Fruit fly (Drosophila melanogaster) whole organism, embryonic: ENCODE results near the gene Decay.

Experiments
- CG1024 ChIP-seq: fragments of 200-800 bp; sonication (Bioruptor generic); IDR thresholded peaks from 2 replicates; pipeline ENCODE4 v1.3.6; 2022; ENCODE audit warnings: missing biosample characterization, missing genetic modification characterization
- CG10565 ChIP-seq: fragments of 200-800 bp; sonication (Bioruptor generic); optimal IDR thresholded peaks from 3 replicates; lab custom pipeline; 2016; ENCODE audit warnings: missing biosample characterization, mild to moderate bottlenecking, missing genetic modification characterization
- CG12104 ChIP-seq: fragments of 200-800 bp; sonication (Bioruptor generic); optimal IDR thresholded peaks from 3 replicates; lab custom pipeline; 2016; ENCODE audit warnings: missing biosample characterization, missing genetic modification characterization
- CG12659 ChIP-seq: fragments of 200-800 bp; sonication (Bioruptor generic); optimal IDR thresholded peaks from 3 replicates; lab custom pipeline; 2017; ENCODE audit warnings: mild to moderate bottlenecking, missing biosample characterization, missing genetic modification reagents, missing genetic modification characterization
- CG13296 ChIP-seq: fragments of 200-800 bp; sonication (Bioruptor generic); optimal IDR thresholded peaks from 3 replicates; lab custom pipeline; 2018; ENCODE audit warnings: missing biosample characterization, mild to moderate bottlenecking, missing genetic modification characterization
- CG13624 ChIP-seq: fragments of 200-800 bp; sonication (Bioruptor generic); optimal IDR thresholded peaks from 2 replicates; lab custom pipeline; 2016; ENCODE audit warnings: missing biosample characterization, missing genetic modification characterization
- CG14014 ChIP-seq: fragments of 200-800 bp; sonication (Bioruptor generic); IDR thresholded peaks from 2 replicates; pipeline ENCODE4 v1.3.6; 2022; ENCODE audit warnings: missing biosample characterization, missing genetic modification characterization
- CG14860 ChIP-seq: fragments of 200-800 bp; sonication (Bioruptor generic); IDR thresholded peaks from 3 replicates; pipeline ENCODE4 v1.3.6; 2022; ENCODE audit warnings: missing biosample characterization, missing genetic modification characterization; ENCODE audit not compliant: partially characterized antibody
- CG17186 ChIP-seq: fragments of 200-800 bp; sonication (Bioruptor generic); optimal IDR thresholded peaks from 3 replicates; lab custom pipeline; 2017; ENCODE audit warnings: missing biosample characterization, missing genetic modification reagents, missing genetic modification characterization
- CG17328 ChIP-seq: fragments of 200-800 bp; sonication (Bioruptor generic); IDR thresholded peaks from 2 replicates; pipeline ENCODE4 v1.3.6; 2022; ENCODE audit warnings: missing biosample characterization, missing genetic modification characterization
- CG17612 ChIP-seq: fragments of 200-800 bp; sonication (Bioruptor generic); IDR thresholded peaks from 2 replicates; pipeline ENCODE4 v1.3.6; 2022; ENCODE audit warnings: missing biosample characterization, missing genetic modification characterization
- CG1792 ChIP-seq: fragments of 200-800 bp; sonication (Bioruptor generic); optimal IDR thresholded peaks from 2 replicates; lab custom pipeline; 2016; ENCODE audit warnings: missing biosample characterization, missing genetic modification characterization
- CG2120 ChIP-seq: fragments of 200-800 bp; sonication (Bioruptor generic); optimal IDR thresholded peaks from 3 replicates; lab custom pipeline; 2016; ENCODE audit warnings: missing biosample characterization, missing genetic modification characterization
- CG2199 ChIP-seq: fragments of 200-800 bp; sonication (Bioruptor generic); IDR thresholded peaks from 3 replicates; pipeline ENCODE4 v1.3.6; 2022; ENCODE audit warnings: missing biosample characterization, missing genetic modification characterization
- CG3838 ChIP-seq: fragments of 200-800 bp; sonication (Bioruptor generic); optimal IDR thresholded peaks from 3 replicates; lab custom pipeline; 2016; ENCODE audit warnings: missing biosample characterization, missing genetic modification characterization
- CG4360 ChIP-seq: fragments of 200-800 bp; sonication (Bioruptor generic); IDR thresholded peaks from 2 replicates; pipeline ENCODE4 v1.3.6; 2022; ENCODE audit warnings: missing biosample characterization, missing genetic modification characterization
- CG6813 ChIP-seq: fragments of 200-800 bp; sonication (Bioruptor generic); optimal IDR thresholded peaks from 2 replicates; lab custom pipeline; 2017; ENCODE audit warnings: missing biosample characterization, missing genetic modification characterization, mild to moderate bottlenecking, moderate library complexity, missing genetic modification reagents
- CG9797 ChIP-seq: fragments of 200-800 bp; sonication (Bioruptor generic); optimal IDR thresholded peaks from 3 replicates; lab custom pipeline; 2018; ENCODE audit warnings: missing biosample characterization, mild to moderate bottlenecking, missing genetic modification characterization
- CHES-1-like ChIP-seq: fragments of 200-800 bp; sonication (Bioruptor generic); optimal IDR thresholded peaks from 2 replicates; lab custom pipeline; 2016; ENCODE audit warnings: missing biosample characterization, missing genetic modification characterization
- Camta ChIP-seq: fragments of 200-800 bp; sonication (Bioruptor generic); optimal IDR thresholded peaks from 2 replicates; lab custom pipeline; 2016; ENCODE audit warnings: missing biosample characterization, missing genetic modification characterization
- Dbx ChIP-seq: fragments of 200-800 bp; sonication (Bioruptor generic); IDR thresholded peaks from 3 replicates; pipeline ENCODE4 v1.3.6; 2022; ENCODE audit warnings: missing biosample characterization, missing genetic modification characterization
- Dref ChIP-seq: fragments of 200-800 bp; sonication (Bioruptor generic); IDR thresholded peaks from 2 replicates; pipeline ENCODE4 v1.3.6; 2022; ENCODE audit warnings: missing biosample characterization, missing genetic modification characterization
- Elba2 ChIP-seq: fragments of 200-800 bp; sonication (Bioruptor generic); optimal IDR thresholded peaks from 3 replicates; lab custom pipeline; 2016; ENCODE audit warnings: missing biosample characterization, missing genetic modification characterization
- Gsc ChIP-seq: fragments of 200-800 bp; sonication (Bioruptor generic); IDR thresholded peaks from 2 replicates; pipeline ENCODE4 v1.3.6; 2022; ENCODE audit warnings: missing biosample characterization, missing genetic modification characterization
- HHEX ChIP-seq: fragments of 200-800 bp; sonication (Bioruptor generic); optimal IDR thresholded peaks from 3 replicates; lab custom pipeline; 2017; ENCODE audit warnings: missing biosample characterization, mild to moderate bottlenecking, missing genetic modification characterization, missing genetic modification reagents
- Hmr ChIP-seq: fragments of 200-800 bp; sonication (Bioruptor generic); optimal IDR thresholded peaks from 3 replicates; lab custom pipeline; 2017; ENCODE audit warnings: mild to moderate bottlenecking, missing biosample characterization, missing genetic modification reagents, missing genetic modification characterization
- Kr ChIP-seq: fragments of 200-800 bp; sonication (Bioruptor generic); optimal IDR thresholded peaks from 2 replicates; lab custom pipeline; 2017; ENCODE audit warnings: missing biosample characterization, mild to moderate bottlenecking, missing genetic modification characterization
- NC2β ChIP-seq: fragments of 200-800 bp; sonication (Bioruptor generic); optimal IDR thresholded peaks from 2 replicates; lab custom pipeline; 2016; ENCODE audit warnings: missing biosample characterization, missing genetic modification characterization
- Spps ChIP-seq: fragments of 200-800 bp; sonication (Bioruptor generic); optimal IDR thresholded peaks from 2 replicates; lab custom pipeline; 2018; ENCODE audit warnings: missing biosample characterization, mild to moderate bottlenecking, missing genetic modification characterization
- Stat92E ChIP-seq, 3 experiments: fragments of >200 bp in 2 of 3; fragments of 200-800 bp in 1 of 3; sonication (Bioruptor generic) in 1 of 3; optimal IDR thresholded peaks; 2 replicates each; lab custom pipeline; 2017 to 2019; ENCODE audit warnings: missing biosample characterization in 3 of 3, missing genetic modification characterization in 3 of 3, mild to moderate bottlenecking in 1 of 3, moderate library complexity in 1 of 3
- aop ChIP-seq: fragments of 200-800 bp; sonication (Bioruptor generic); IDR thresholded peaks from 2 replicates; pipeline ENCODE4 v1.3.6; 2022; ENCODE audit warnings: missing biosample characterization, missing genetic modification characterization
- cg ChIP-seq: fragments of 200-800 bp; sonication (Bioruptor generic); optimal IDR thresholded peaks from 3 replicates; lab custom pipeline; 2019; ENCODE audit warnings: missing biosample characterization, mild to moderate bottlenecking, missing genetic modification characterization, moderate library complexity
- fu2 ChIP-seq: fragments of 200-800 bp; sonication (Bioruptor generic); optimal IDR thresholded peaks from 2 replicates; lab custom pipeline; 2016; ENCODE audit warnings: missing biosample characterization, missing genetic modification characterization
- gro ChIP-seq: fragments of 200-800 bp; sonication (Bioruptor generic); optimal IDR thresholded peaks from 2 replicates; lab custom pipeline; 2016; ENCODE audit warnings: missing biosample characterization, missing genetic modification characterization
- gsb-n ChIP-seq: fragments of 200-800 bp; sonication (Bioruptor generic); optimal IDR thresholded peaks from 3 replicates; lab custom pipeline; 2018; ENCODE audit warnings: missing biosample characterization, mild to moderate bottlenecking, missing genetic modification characterization
- hkb ChIP-seq, 2 experiments: fragments of 200-800 bp in 1 of 2; fragments of >200 bp in 1 of 2; sonication (Bioruptor generic) in 1 of 2; IDR thresholded peaks in 1 of 2; optimal IDR thresholded peaks in 1 of 2; 2 replicates each; pipeline versions ENCODE4 v1.3.6 to Lab custom; 2017 to 2022; ENCODE audit warnings: missing biosample characterization in 1 of 2, missing genetic modification characterization in 1 of 2
- jumu ChIP-seq: fragments of 200-800 bp; sonication (Bioruptor generic); optimal IDR thresholded peaks from 3 replicates; lab custom pipeline; 2016; ENCODE audit warnings: missing biosample characterization, missing genetic modification characterization
- lov ChIP-seq, 2 experiments: fragments of 200-800 bp in 1 of 2; fragments of >200 bp in 1 of 2; sonication (Bioruptor generic) in 1 of 2; IDR thresholded peaks in 1 of 2; optimal IDR thresholded peaks in 1 of 2; 2 replicates in 1 of 2; 3 replicates in 1 of 2; pipeline versions ENCODE4 v1.3.6 to Lab custom; 2017 to 2022; ENCODE audit warnings: missing biosample characterization in 1 of 2, missing genetic modification characterization in 1 of 2
- maf-S ChIP-seq: fragments of 200-800 bp; sonication (Bioruptor generic); optimal IDR thresholded peaks from 2 replicates; lab custom pipeline; 2016; ENCODE audit warnings: missing biosample characterization, missing genetic modification characterization
- pan ChIP-seq, 4 experiments: fragments of >200 bp in 3 of 4; fragments of 200-800 bp in 1 of 4; sonication (Bioruptor generic) in 1 of 4; optimal IDR thresholded peaks in 3 of 4; IDR thresholded peaks in 1 of 4; 2 replicates each; pipeline versions ENCODE4 v1.3.6 to Lab custom; 2017 to 2022; ENCODE audit warnings: missing biosample characterization in 2 of 4, missing genetic modification characterization in 2 of 4, mixed read lengths in 1 of 4
- pfk ChIP-seq: fragments of 200-800 bp; sonication (Bioruptor generic); optimal IDR thresholded peaks from 2 replicates; lab custom pipeline; 2018; ENCODE audit warnings: missing biosample characterization, mild to moderate bottlenecking, missing genetic modification characterization, moderate library complexity
- phol ChIP-seq: fragments of 200-800 bp; sonication (Bioruptor generic); optimal IDR thresholded peaks from 3 replicates; lab custom pipeline; 2018; ENCODE audit warnings: missing biosample characterization, mild to moderate bottlenecking, missing genetic modification characterization, moderate library complexity
- repo ChIP-seq: fragments of 200-800 bp; sonication (Bioruptor generic); optimal IDR thresholded peaks from 2 replicates; lab custom pipeline; 2016; ENCODE audit warnings: missing biosample characterization, missing genetic modification characterization
- seq ChIP-seq: fragments of 200-800 bp; sonication (Bioruptor generic); IDR thresholded peaks from 2 replicates; pipeline ENCODE4 v1.3.6; 2022; ENCODE audit warnings: missing biosample characterization, missing genetic modification characterization
- sr ChIP-seq: fragments of 200-800 bp; sonication (Bioruptor generic); IDR thresholded peaks from 3 replicates; pipeline ENCODE4 v1.3.6; 2022; ENCODE audit warnings: missing biosample characterization, missing genetic modification characterization
- tup ChIP-seq: fragments of 200-800 bp; sonication (Bioruptor generic); optimal IDR thresholded peaks from 2 replicates; lab custom pipeline; 2016; ENCODE audit warnings: missing biosample characterization, mild to moderate bottlenecking, missing genetic modification characterization, moderate library complexity
- unpg ChIP-seq: fragments of 200-800 bp; sonication (Bioruptor generic); optimal IDR thresholded peaks from 3 replicates; lab custom pipeline; 2018; ENCODE audit warnings: missing biosample characterization, mild to moderate bottlenecking, missing genetic modification characterization, moderate library complexity

The Decay gene

DNA sequence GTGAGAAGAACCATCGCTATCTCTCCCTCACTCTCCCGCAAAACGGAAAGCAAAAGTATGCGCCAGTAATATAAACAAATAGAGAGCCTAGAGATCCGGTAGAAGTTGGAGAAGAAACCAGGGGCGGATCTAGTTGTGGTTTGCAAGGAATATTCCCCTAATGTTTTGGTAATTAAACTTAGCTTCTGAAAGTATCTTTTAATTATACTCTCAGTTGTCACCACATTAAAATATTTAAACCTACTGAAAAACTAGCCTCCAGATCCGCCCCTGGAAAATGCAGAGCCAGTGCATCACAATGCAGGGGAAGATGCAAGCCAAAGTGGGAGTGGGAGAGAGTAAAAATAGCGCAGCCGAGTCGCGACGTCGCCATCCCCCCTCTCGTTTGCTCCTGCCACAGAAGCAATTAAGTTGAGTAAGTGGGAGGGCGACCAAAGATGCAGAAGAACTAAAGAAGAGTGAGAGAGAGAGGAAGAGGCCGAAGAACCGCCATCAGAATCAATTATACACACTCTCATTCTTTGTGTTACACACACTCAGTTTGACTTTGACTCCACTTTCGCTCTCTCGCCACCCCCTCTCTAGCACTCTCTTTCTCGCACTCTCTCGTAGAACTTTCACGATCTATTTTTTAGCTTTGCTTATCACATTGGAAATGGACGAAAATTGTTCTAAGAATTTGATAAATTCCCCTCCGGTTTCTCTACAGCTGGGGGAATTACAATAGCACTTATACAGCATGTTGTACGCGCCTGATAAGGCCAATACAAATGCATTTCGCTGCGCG lies 51.5 kb downstream of the Decay start:
- TF ChIP-seq Elba2 (peak; percentile 31), CG9797 (GFP tag; lab: Kevin White, UChicago) (peak; percentile 44), CG6813 (GFP tag; lab: Kevin White, UChicago) (peak; percentile 88), CG1024 (peak; percentile 94), tup (GFP tag; lab: Kevin White, UChicago) (peak; percentile 84), NC2β (GFP tag; lab: Kevin White, UChicago) (peak; percentile 89), seq (peak; percentile 72), maf-S (GFP tag; lab: Kevin White, UChicago) (peak; percentile 84), hkb (optimal IDR thresholded peaks at IDR 0.05; lab: Kevin White, UChicago) (no peak), hkb (GFP tag; IDR thresholded peaks at IDR 0.05; lab: Robert Waterston, UW) (peak; percentile 93), CG12659 (GFP tag; lab: Kevin White, UChicago) (peak; percentile 88), CG17328 (GFP tag; lab: Robert Waterston, UW) (peak; percentile 96), Camta (GFP tag; lab: Kevin White, UChicago) (peak; percentile 88), CG13296 (GFP tag; lab: Kevin White, UChicago) (peak; percentile 70), gro (peak; percentile 74), Stat92E (GFP tag; optimal IDR thresholded peaks at IDR 0.05; lab: Kevin White, UChicago) (peak in 1 of 3 experiments; percentile 70), CG14860 (GFP tag; lab: Robert Waterston, UW) (peak; percentile 64), jumu (GFP tag; lab: Kevin White, UChicago) (peak; percentile 95), Dbx (GFP tag; lab: Robert Waterston, UW) (peak; percentile 64; the same call in 2 of the 3 replicates), gsb-n (tag; lab: Kevin White, UChicago) (peak; percentile 93), CG17186 (GFP tag; lab: Kevin White, UChicago) (peak; percentile 55), pan (optimal IDR thresholded peaks at IDR 0.05; lab: Kevin White, UChicago) (no peak), pan (GFP tag; optimal IDR thresholded peaks at IDR 0.05 in 1 of 2, IDR thresholded peaks at IDR 0.05 in 1 of 2) (peak in 1 of 2 experiments; percentile 92), CHES-1-like (peak; percentile 87), CG12104 (GFP tag; lab: Kevin White, UChicago) (peak; percentile 88), HHEX (GFP tag; lab: Kevin White, UChicago) (peak; percentile 90), CG13624 (GFP tag; lab: Kevin White, UChicago) (peak; percentile 93), CG17612 (GFP tag; lab: Robert Waterston, UW) (peak; percentile 84), cg (GFP tag; lab: Kevin White, UChicago) (peak; percentile 66), CG2199 (GFP tag; lab: Robert Waterston, UW) (peak; percentile 98), CG2120 (GFP tag; lab: Kevin White, UChicago) (peak; percentile 69), Spps (tag; lab: Kevin White, UChicago) (peak; percentile 94), Gsc (GFP tag; lab: Robert Waterston, UW) (peak; percentile 97; the same call in 1 of the 2 replicates), pfk (GFP tag; lab: Kevin White, UChicago) (no peak), CG1792 (GFP tag; lab: Kevin White, UChicago) (peak; percentile 89), phol (tag; lab: Kevin White, UChicago) (peak; percentile 96), CG10565 (GFP tag; lab: Kevin White, UChicago) (peak; percentile 74), fu2 (GFP tag; lab: Kevin White, UChicago) (peak; percentile 76), sr (GFP tag; lab: Robert Waterston, UW) (peak; percentile 83), CG4360 (GFP tag; lab: Robert Waterston, UW) (peak; percentile 81), lov (optimal IDR thresholded peaks at IDR 0.05; lab: Kevin White, UChicago) (no peak), lov (GFP tag; IDR thresholded peaks at IDR 0.05; lab: Robert Waterston, UW) (peak; percentile 95), CG3838 (peak; percentile 68), aop (GFP tag; lab: Robert Waterston, UW) (peak; percentile 95), repo (GFP tag; lab: Kevin White, UChicago) (peak; percentile 95), Kr (GFP tag; lab: Kevin White, UChicago) (peak; percentile 71), unpg (GFP tag; lab: Kevin White, UChicago) (peak; percentile 97), CG14014 (peak; percentile 89), Hmr (GFP tag; lab: Kevin White, UChicago) (peak; percentile 19), Dref (no peak)
